Worm (Caenorhabditis elegans) whole organism, L4/young adult: Measurements from ENCODE around the gene clec-124.

ENCODE experiments used
- W03F9.2 ChIP-seq: fragments of 150-350 bp; optimal IDR thresholded peaks from 2 replicates; lab custom pipeline; 2014; ENCODE audit warnings: missing biosample characterization, missing genetic modification characterization
- dao-5 ChIP-seq: sonication (generic microtip); optimal IDR thresholded peaks from 2 replicates; lab custom pipeline; 2016; ENCODE audit warnings: missing genotype, missing genetic modification characterization, moderate library complexity, missing compliant biosample characterization
- him-1 ChIP-seq: sonication (generic microtip); optimal IDR thresholded peaks from 2 replicates; lab custom pipeline; 2016; ENCODE audit warnings: missing genotype, missing genetic modification reagents, missing genetic modification characterization, missing compliant biosample characterization

- TF ChIP-seq him-1 (tag; lab: Kevin White, UChicago) = no peak
- no peak for TF ChIP-seq dao-5 (tag; lab: Kevin White, UChicago)
- no peak for TF ChIP-seq W03F9.2 (tag; lab: Kevin White, UChicago)
Measured at ce11 chrII:3234725-3235124, 14.8 kb upstream of the clec-124 start, which contains the start of gene C17F4.8.
